Fruit fly (Drosophila melanogaster) whole organism, adult: ENCODE results near the gene CG42322.

Source experiments
- CG11617 ChIP-seq: fragments of 200-800 bp; sonication (Bioruptor generic); optimal IDR thresholded peaks from 2 replicates; lab custom pipeline; 2017; ENCODE audit warnings: mild to moderate bottlenecking, missing biosample characterization, missing genetic modification reagents, missing genetic modification characterization
- CG12768 ChIP-seq: fragments of 200-800 bp; sonication (Bioruptor generic); optimal IDR thresholded peaks from 2 replicates; lab custom pipeline; 2017; ENCODE audit warnings: missing biosample characterization, missing genetic modification characterization, mild to moderate bottlenecking, moderate library complexity, missing genetic modification reagents
- Clk ChIP-seq: fragments of 200-800 bp; sonication (Bioruptor generic); optimal IDR thresholded peaks from 2 replicates; lab custom pipeline; 2017; ENCODE audit warnings: missing biosample characterization, missing genetic modification characterization
- cic ChIP-seq: fragments of 200-800 bp; sonication (Bioruptor generic); optimal IDR thresholded peaks from 2 replicates; lab custom pipeline; 2017; ENCODE audit warnings: missing biosample characterization, mild to moderate bottlenecking, missing genetic modification characterization, moderate library complexity
- kay ChIP-seq: fragments of 200-800 bp; sonication (Bioruptor generic); peaks from one replicate; lab custom pipeline; 2016; ENCODE audit warnings: missing biosample characterization, missing genetic modification characterization, borderline replicate concordance

DNA sequence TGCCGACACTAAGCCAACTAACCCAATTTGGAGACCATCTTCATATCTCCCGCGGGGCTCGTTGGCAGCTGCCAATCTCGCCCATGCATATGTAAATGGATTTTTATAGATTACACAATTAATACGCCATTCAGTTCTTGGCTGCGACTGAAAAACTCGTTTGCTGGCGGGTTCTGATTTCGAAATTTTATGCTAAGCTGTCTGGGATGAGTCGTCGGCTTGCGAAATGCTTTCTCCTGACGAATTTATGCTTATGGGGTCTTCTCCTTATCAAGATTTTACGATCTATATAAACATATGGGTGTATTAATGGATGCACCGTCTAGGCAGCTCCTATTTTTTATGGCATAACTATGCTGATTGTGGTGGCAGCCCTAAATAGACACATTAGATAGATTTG is 908 bp upstream of the CG42322 start, which contains the start of gene CG17267:
- TF ChIP-seq kay (GFP tag; lab: Kevin White, UChicago) (no peak), Clk (GFP tag; lab: Kevin White, UChicago) (no peak), cic (no peak), CG11617 (GFP tag; lab: Kevin White, UChicago) (no peak), CG12768 (GFP tag; lab: Kevin White, UChicago) (no peak)
